Worm (Caenorhabditis elegans) whole organism, midembryonic: ENCODE data around the gene ttx-3.

Experiments used
- T22C8.4 ChIP-seq: fragments of 200-800 bp; sonication (Bioruptor generic); IDR thresholded peaks from 2 replicates; pipeline ENCODE4 v1.3.6; 2022; ENCODE audit warnings: missing genetic modification characterization, missing compliant biosample characterization
- cog-1 ChIP-seq: sonication (generic microtip); optimal IDR thresholded peaks from 2 replicates; lab custom pipeline; 2016; ENCODE audit warnings: missing genetic modification characterization, missing compliant biosample characterization
- flt-1 ChIP-seq: fragments of 200-800 bp; sonication (Bioruptor generic); IDR thresholded peaks from 2 replicates; pipeline ENCODE4 v1.3.6; 2022; ENCODE audit warnings: missing genetic modification characterization, missing compliant biosample characterization
- klf-2 ChIP-seq: fragments of 200-800 bp; sonication (Bioruptor generic); conservative IDR thresholded peaks from 2 replicates; pipeline ENCODE4 v1.3.6; 2022; ENCODE audit warnings: missing genetic modification reagents, missing genetic modification characterization, missing compliant biosample characterization
- med-1 ChIP-seq: sonication (generic microtip); optimal IDR thresholded peaks from 2 replicates; lab custom pipeline; 2017; ENCODE audit warnings: missing genetic modification characterization, mild to moderate bottlenecking, missing compliant biosample characterization, antibody characterized with exemption, missing genetic modification reagents; ENCODE audit not compliant: insufficient read depth
- ref-1 ChIP-seq: fragments of 200-800 bp; sonication (Bioruptor generic); conservative IDR thresholded peaks from 2 replicates; pipeline ENCODE4 v1.3.6; 2022; ENCODE audit warnings: missing genetic modification reagents, missing genetic modification characterization, missing compliant biosample characterization
- tab-1 ChIP-seq: fragments of 200-800 bp; sonication (Bioruptor generic); IDR thresholded peaks from 2 replicates; pipeline ENCODE4 v1.3.6; 2022; ENCODE audit warnings: missing genetic modification characterization, missing compliant biosample characterization
- ztf-23 ChIP-seq: fragments of 200-800 bp; sonication (Bioruptor generic); IDR thresholded peaks from 2 replicates; pipeline ENCODE4 v1.3.6; 2022; ENCODE audit warnings: missing genetic modification reagents, missing genetic modification characterization, missing compliant biosample characterization
- ztf-29 ChIP-seq: fragments of 200-800 bp; sonication (Bioruptor generic); IDR thresholded peaks from 2 replicates; pipeline ENCODE4 v1.3.6; 2022; ENCODE audit warnings: missing genetic modification reagents, missing genetic modification characterization, missing compliant biosample characterization

The ttx-3 gene

DNA sequence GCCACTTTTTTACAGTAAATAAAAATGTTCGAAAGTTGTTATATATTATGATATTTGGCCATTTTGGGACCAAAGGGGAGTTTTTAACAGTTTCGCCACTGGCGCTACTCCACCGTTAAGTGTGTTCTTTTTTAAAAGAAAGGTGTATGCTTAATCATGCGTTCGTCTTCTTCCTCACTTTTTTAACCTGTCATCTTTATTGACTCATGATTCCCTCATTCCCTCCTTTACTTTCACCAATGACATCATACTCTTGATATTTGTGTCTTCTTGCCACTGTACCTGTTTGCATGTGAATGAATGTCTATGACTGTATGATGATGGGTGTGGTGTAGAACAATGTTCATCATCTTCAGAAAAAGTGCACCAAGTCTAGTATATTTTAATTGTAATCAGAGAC is 21.4 kb upstream of the ttx-3 start:
- TF ChIP-seq cog-1 (tag; lab: Kevin White, UChicago) (no peak), T22C8.4 (GFP tag; lab: Robert Waterston, UW) (no peak), ref-1 (GFP tag; lab: Robert Waterston, UW) (no peak), ztf-29 (GFP tag; lab: Robert Waterston, UW) (no peak), med-1 (GFP tag; lab: Kevin White, UChicago) (no peak), tab-1 (no peak), flt-1 (GFP tag; lab: Robert Waterston, UW) (no peak), klf-2 (GFP tag; lab: Robert Waterston, UW) (no peak), ztf-23 (GFP tag; lab: Robert Waterston, UW) (no peak)

DNA sequence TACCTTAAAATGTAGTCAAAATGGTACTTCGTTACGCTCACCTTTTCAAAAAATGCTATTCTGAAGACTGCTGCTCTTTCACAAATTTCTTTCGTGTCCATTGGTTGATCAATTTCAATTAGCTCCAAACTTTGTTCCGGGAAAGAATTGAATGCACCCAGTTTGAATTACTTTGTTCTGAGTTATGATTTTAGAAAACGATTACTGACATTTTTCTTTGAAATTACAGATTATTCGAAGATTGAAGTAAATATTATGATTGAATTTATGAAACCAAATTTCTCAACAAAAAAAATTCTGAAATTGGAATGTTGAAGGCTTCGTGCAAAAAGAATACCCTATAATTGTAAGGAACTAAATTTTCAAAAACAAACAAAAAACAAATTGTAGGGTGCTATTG is 15.1 kb upstream of the ttx-3 start, which contains the start of gene Y102F5A.1:
Gene Y102F5A.1, minus strand, starts transcription at position 101 of the 400 bp plus-strand sequence.
- no peak for TF ChIP-seq tab-1
- no peak for TF ChIP-seq flt-1 (GFP tag; lab: Robert Waterston, UW)
- TF ChIP-seq T22C8.4 (GFP tag; lab: Robert Waterston, UW), result no peak
- no peak for TF ChIP-seq med-1 (GFP tag; lab: Kevin White, UChicago)
- no peak for TF ChIP-seq cog-1 (tag; lab: Kevin White, UChicago)
- no peak for TF ChIP-seq ref-1 (GFP tag; lab: Robert Waterston, UW)
- no peak for TF ChIP-seq ztf-23 (GFP tag; lab: Robert Waterston, UW)
- TF ChIP-seq klf-2 (GFP tag; lab: Robert Waterston, UW), result no peak
- TF ChIP-seq ztf-29 (GFP tag; lab: Robert Waterston, UW), result no peak

DNA sequence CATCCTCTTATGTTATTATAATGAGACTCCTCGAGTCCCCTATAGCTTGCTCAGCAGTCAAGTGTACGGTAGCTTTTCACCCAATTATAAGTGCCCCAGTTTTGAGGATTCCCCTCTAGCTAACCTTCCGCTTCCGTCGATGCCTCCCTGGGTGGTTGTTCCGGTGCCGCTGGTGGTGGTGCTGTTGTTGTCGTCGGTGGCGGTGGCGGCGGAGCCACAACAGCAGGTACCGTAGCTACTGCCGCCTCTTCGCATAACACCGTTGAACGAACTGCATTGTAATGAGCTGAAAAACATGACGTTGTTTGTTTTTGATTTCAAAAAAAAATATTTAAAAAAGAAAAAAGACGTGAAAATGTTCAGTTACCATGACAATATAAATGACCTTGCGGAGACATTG is 2.7 kb downstream of the ttx-3 start:
- TF ChIP-seq flt-1 (GFP tag; lab: Robert Waterston, UW) (no peak), ztf-29 (GFP tag; lab: Robert Waterston, UW) (no peak), cog-1 (tag; lab: Kevin White, UChicago) (no peak), ref-1 (GFP tag; lab: Robert Waterston, UW) (no peak)

DNA sequence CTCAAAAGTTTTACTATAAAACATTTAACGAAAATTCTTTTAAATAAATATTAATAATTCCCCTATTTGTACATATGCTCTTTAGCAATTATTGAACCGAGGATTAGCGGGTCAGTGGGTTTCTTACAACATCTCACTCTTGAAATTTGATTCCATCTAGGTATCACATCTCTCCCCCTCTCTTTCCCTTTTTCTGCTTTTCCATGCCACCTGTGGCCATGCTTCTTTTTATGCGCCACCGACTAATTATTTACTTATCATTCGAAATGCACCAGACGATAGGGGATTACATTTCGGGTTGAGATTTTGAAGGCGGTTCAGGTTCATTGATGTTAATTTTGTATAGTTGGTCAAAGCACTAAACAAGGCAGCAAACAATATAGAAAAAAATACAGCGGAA is 3.3 kb downstream of the ttx-3 start:
- no peak for TF ChIP-seq klf-2 (GFP tag; lab: Robert Waterston, UW)
- TF ChIP-seq cog-1 (tag; lab: Kevin White, UChicago), result no peak
- TF ChIP-seq med-1 (GFP tag; lab: Kevin White, UChicago), result no peak
- no peak for TF ChIP-seq flt-1 (GFP tag; lab: Robert Waterston, UW)

DNA sequence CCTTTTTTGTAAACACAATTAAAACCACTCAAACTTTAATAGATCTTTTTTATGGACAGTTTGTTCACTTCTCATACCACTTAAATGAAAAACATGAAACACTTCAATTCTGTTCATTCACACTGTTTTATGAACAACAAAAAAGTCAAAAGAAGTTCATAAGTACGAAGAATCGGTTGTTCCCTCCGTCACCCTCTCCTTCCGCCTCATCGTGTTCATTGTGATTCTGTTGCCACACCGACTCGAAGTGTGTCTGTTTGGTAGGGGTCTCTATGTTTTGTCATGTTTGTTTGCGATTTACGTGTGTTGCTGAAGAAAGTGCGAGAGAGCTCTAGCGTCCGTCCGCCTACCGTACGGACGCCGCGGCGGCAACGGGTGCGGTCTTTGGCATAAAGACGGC is 10.4 kb downstream of the ttx-3 start, which contains the start of gene lact-7:
Gene lact-7, plus strand, starts transcription at position 301 of the 400 bp plus-strand sequence.
- TF ChIP-seq cog-1 (tag; lab: Kevin White, UChicago) (no peak), T22C8.4 (GFP tag; lab: Robert Waterston, UW) (no peak)

DNA sequence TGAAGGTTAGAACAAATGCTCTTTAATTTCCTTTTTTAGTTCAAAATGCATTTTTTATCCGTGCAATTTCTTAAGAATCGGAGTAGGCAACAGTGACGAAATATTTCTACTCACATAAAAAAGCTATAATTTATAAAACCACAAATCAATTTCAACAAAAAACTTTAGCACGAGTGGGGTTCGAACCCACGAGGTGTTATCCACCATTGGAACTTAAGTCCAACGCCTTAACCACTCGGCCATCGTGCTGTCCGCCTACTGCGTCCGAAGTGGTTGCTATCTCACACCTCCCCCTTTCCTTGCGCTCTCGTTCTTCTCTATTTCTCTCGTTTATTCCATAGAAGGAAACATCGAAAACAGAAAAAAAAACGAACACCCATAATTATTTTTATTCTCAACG is 11.5 kb downstream of the ttx-3 start:
- TF ChIP-seq med-1 (GFP tag; lab: Kevin White, UChicago) (peak; percentile 30), cog-1 (tag; lab: Kevin White, UChicago) (peak; percentile 74), ztf-29 (GFP tag; lab: Robert Waterston, UW) (peak; percentile 90), klf-2 (GFP tag; lab: Robert Waterston, UW) (peak; percentile 83), flt-1 (GFP tag; lab: Robert Waterston, UW) (peak; percentile 96), ref-1 (GFP tag; lab: Robert Waterston, UW) (peak; percentile 79), tab-1 (peak; percentile 92), ztf-23 (GFP tag; lab: Robert Waterston, UW) (peak; percentile 88), T22C8.4 (GFP tag; lab: Robert Waterston, UW) (peak; percentile 85)

DNA sequence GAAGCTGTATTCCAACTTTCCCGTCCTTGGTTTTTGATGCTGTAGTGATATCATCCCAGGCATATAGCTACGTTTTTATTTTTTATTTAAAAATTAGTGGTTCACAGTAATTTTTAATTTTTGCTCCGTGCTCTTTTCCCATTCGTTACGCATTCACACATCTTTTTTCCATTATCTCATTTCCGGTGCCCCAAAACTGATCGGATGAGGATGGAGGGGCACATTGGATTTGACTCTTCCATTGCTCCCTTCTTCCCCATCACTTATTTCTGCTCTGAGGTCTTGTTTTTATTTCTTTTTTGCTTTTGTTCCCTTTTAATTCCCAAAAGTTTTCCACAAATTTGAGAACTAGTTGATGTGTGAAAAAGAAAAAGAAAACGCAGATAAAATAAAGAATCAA is 16.0 kb downstream of the ttx-3 start:
- TF ChIP-seq ref-1 (GFP tag; lab: Robert Waterston, UW) (no peak), ztf-29 (GFP tag; lab: Robert Waterston, UW) (no peak), flt-1 (GFP tag; lab: Robert Waterston, UW) (no peak), med-1 (GFP tag; lab: Kevin White, UChicago) (no peak), klf-2 (GFP tag; lab: Robert Waterston, UW) (no peak)

DNA sequence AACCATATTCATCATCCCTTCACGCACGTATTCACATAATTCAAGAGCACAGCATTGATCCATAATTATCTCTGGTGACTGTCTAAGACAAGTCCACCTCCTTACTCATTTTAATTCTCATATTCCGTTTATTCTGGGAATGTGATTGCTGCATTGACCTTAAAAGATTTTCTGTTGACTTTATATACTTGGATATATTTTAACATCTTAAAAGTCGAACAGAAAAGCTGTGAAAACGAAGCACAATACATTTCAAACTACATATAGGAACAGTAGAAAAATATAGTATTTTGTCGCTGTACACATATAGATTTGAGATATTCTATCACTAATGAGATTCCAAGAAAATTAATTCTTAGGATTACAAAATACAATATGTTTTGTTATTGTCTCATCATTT is 16.9 kb downstream of the ttx-3 start:
- no peak for TF ChIP-seq ztf-23 (GFP tag; lab: Robert Waterston, UW)
- TF ChIP-seq ref-1 (GFP tag; lab: Robert Waterston, UW), result no peak
- no peak for TF ChIP-seq med-1 (GFP tag; lab: Kevin White, UChicago)
- no peak for TF ChIP-seq klf-2 (GFP tag; lab: Robert Waterston, UW)
- no peak for TF ChIP-seq T22C8.4 (GFP tag; lab: Robert Waterston, UW)
- TF ChIP-seq ztf-29 (GFP tag; lab: Robert Waterston, UW), result no peak
- TF ChIP-seq flt-1 (GFP tag; lab: Robert Waterston, UW), result no peak
- TF ChIP-seq tab-1, result no peak
- no peak for TF ChIP-seq cog-1 (tag; lab: Kevin White, UChicago)

DNA sequence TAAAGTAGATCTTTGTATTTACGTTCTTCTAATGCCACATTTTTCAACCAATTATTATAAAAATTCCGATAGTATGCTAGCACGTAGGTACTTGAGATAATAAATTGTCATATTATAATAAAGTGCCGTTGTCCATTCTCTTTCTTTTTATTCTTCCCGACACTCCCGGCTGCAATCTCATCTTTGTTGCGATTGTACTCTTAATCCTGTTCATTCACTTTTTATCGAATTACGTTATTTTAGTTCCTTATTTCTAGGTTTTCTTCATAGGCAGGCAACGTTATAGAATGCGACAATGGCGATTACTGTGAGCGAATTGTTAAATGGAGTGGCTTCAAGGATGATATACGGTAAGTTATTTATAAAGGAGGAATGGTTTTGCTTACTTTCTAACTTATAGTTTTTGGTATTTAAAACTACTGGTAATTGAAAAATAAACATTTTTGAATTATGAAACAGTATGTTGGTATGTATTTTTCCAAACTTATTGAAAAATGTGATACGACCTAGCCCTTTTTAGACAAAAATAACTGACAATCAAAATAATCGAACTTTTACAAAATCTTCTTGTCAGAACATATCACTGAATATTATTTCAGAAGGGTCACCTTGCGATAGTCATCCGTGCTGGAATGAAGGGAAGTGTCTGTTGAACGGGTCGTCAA is 23.2 kb downstream of the ttx-3 start, which contains the start of gene C40H5.2:
Gene C40H5.2, plus strand, starts transcription at position 256 of the 665 bp plus-strand sequence.
- TF ChIP-seq T22C8.4 (GFP tag; lab: Robert Waterston, UW) (no peak), ztf-29 (GFP tag; lab: Robert Waterston, UW) (no peak), med-1 (GFP tag; lab: Kevin White, UChicago) (no peak), cog-1 (tag; lab: Kevin White, UChicago) (no peak), ztf-23 (GFP tag; lab: Robert Waterston, UW) (no peak), ref-1 (GFP tag; lab: Robert Waterston, UW) (no peak), tab-1 (no peak), klf-2 (GFP tag; lab: Robert Waterston, UW) (no peak), flt-1 (GFP tag; lab: Robert Waterston, UW) (no peak)
